Worm (Caenorhabditis elegans): ENCODE data around the gene F35C11.2.

Gene F35C11.2

DNA sequence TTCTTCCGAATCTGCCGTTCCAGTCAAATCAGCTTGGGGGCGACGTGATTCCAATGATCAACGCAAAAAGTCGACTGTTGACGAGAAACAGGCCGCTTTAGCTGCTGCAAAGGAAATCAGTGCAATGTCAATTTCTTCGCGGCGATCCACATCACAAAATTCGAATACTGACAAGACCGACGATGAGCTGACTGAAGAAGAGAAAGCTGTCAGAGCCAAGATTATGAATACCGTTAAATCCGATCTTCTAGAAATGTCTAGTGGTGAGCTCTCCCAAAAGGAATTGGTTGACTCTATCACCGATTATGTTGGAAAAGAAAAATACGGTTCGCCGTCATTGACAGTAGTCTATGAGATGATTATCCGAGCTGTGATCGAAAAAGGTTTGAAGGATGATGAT is 28.4 kb downstream of the F35C11.2 start:
- TF ChIP-seq pag-3 (tag; optimal IDR thresholded peaks at IDR 0.05; ENCODE audit: borderline replicate concordance, insufficient read depth) = no peak
- TF ChIP-seq nhr-28 (tag; optimal IDR thresholded peaks at IDR 0.05) = no peak
- no peak for TF ChIP-seq hpl-2 (GFP tag; optimal IDR thresholded peaks at IDR 0.05)
- TF ChIP-seq lin-35 (GFP tag; optimal IDR thresholded peaks at IDR 0.05) = no peak
- no peak for TF ChIP-seq xbp-1 (tag; optimal IDR thresholded peaks at IDR 0.05)
- TF ChIP-seq pax-3 (tag; optimal IDR thresholded peaks at IDR 0.05) = no peak
- TF ChIP-seq tlp-1 (tag; optimal IDR thresholded peaks at IDR 0.05) = no peak
- no peak for TF ChIP-seq nhr-20 (tag; optimal IDR thresholded peaks at IDR 0.05)

DNA sequence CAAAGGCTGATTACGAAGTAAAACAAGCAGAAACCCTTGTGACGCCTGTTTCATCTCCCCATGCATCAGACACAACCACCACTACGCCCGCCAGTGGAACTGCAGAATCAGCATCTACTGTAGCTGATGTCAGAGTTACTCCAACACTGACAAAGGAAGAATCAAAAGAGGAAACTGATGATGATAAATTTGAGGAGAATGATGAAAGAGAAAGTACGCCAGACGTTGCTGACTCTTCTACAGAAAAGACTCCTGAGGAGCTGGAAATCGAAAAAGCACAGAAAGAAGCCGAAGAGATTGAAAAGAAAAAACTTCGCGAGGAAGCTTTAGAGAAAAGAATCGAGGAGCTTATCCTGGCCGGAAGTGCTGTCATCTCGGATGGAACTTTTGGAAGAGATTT is 30.4 kb downstream of the F35C11.2 start:
- no peak for TF ChIP-seq zip-4 (GFP tag; optimal IDR thresholded peaks at IDR 0.05)
- no peak for TF ChIP-seq dsc-1 (tag; optimal IDR thresholded peaks at IDR 0.05)
- no peak for TF ChIP-seq sptf-1 (tag; optimal IDR thresholded peaks at IDR 0.05)
- TF ChIP-seq ets-5 (GFP tag; IDR thresholded peaks at IDR 0.05) = no peak
- no peak for TF ChIP-seq lin-14 (GFP tag; optimal IDR thresholded peaks at IDR 0.05)
- TF ChIP-seq nhr-76 (tag; optimal IDR thresholded peaks at IDR 0.05) = no peak
- TF ChIP-seq nhr-84 (tag; optimal IDR thresholded peaks at IDR 0.05) = no peak
- TF ChIP-seq unc-86 (tag; optimal IDR thresholded peaks at IDR 0.05) = no peak
- TF ChIP-seq ama-1 (optimal IDR thresholded peaks at IDR 0.05) = no peak
- TF ChIP-seq F16B12.6 (tag; optimal IDR thresholded peaks at IDR 0.05) = no peak
- no peak for TF ChIP-seq ceh-8 (GFP tag; optimal IDR thresholded peaks at IDR 0.05)
- TF ChIP-seq hlh-4 (tag; optimal IDR thresholded peaks at IDR 0.05) = no peak
- TF ChIP-seq nhr-77 (tag; optimal IDR thresholded peaks at IDR 0.05) = no peak
- TF ChIP-seq skn-1 (tag; optimal IDR thresholded peaks at IDR 0.05) = no peak
- TF ChIP-seq nhr-20 (tag; optimal IDR thresholded peaks at IDR 0.05) = no peak

DNA sequence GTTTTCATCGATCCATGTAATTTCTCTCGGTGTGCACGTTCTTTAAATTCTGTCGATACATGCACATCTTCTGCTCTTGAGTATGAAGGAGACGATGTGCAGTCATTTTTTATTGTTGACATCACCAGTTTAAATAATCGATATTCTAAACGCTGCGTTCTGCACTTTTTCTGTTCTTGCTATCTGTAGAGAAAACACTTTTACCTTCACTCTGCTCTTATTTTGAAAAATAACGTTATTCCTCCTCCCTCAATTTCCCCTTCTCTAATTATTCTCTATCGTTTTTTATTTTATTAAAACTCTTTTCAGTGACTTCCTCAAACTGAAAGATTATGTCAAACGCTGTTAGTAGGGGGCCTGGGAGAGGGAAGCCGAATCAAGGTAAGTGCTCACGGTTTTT is 31.7 kb downstream of the F35C11.2 start, which contains the start of gene ifg-1:
ifg-1 (plus strand) TSS at position 301 of the 400 bp plus-strand sequence.
- no peak for TF ChIP-seq mef-2 (tag; optimal IDR thresholded peaks at IDR 0.05)
- TF ChIP-seq mep-1 (tag; optimal IDR thresholded peaks at IDR 0.05) = no peak
- TF ChIP-seq blmp-1 (tag; optimal IDR thresholded peaks at IDR 0.05) = no peak
- TF ChIP-seq ztf-11 (tag; optimal IDR thresholded peaks at IDR 0.05) = no peak
- no peak for TF ChIP-seq efl-1 (optimal IDR thresholded peaks at IDR 0.05)
- no peak for TF ChIP-seq efl-1 (GFP tag; optimal IDR thresholded peaks at IDR 0.05 in 1 of 2)
- no peak for TF ChIP-seq unc-130 (tag; optimal IDR thresholded peaks at IDR 0.05)

DNA sequence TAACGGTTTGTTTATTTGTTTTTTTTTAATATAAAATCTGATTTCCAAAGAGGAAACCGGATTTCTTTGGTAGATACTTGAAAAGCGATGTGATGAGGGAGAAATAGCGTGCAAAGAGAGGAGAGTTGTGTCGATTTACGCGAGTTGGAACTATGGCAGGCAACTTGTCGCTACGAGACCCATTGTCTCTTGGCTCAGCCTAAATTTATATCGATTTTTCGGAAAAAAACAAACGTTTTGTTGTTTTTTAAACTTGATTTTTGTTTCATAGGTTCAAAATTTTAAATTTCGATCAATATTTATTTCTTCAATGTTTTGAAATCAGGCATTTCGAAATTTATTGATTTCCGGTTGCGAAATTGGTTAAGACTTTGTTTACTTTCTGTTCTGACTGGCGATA is 32.2 kb downstream of the F35C11.2 start, which contains the start of gene M110.3:
M110.3 (minus strand) TSS at position 184 of the 400 bp plus-strand sequence.
- peak; percentile 44 for TF ChIP-seq C04F5.9 (tag; optimal IDR thresholded peaks at IDR 0.05)
- peak; percentile 38 for TF ChIP-seq xbp-1 (tag; optimal IDR thresholded peaks at IDR 0.05)
- peak; percentile 47 for TF ChIP-seq zip-4 (GFP tag; optimal IDR thresholded peaks at IDR 0.05)
- no peak for TF ChIP-seq nhr-11 (tag; optimal IDR thresholded peaks at IDR 0.05)
- peak; percentile 64 for TF ChIP-seq snu-23 (GFP tag; optimal IDR thresholded peaks at IDR 0.05)
- TF ChIP-seq nhr-85 (tag) = peak; percentile 67
- TF ChIP-seq unc-86 (tag; optimal IDR thresholded peaks at IDR 0.05) = no peak
- peak; percentile 28 for TF ChIP-seq tbx-2 (tag; optimal IDR thresholded peaks at IDR 0.05)
- peak; percentile 48 for TF ChIP-seq mep-1 (tag; optimal IDR thresholded peaks at IDR 0.05)
- TF ChIP-seq unc-130 (tag; optimal IDR thresholded peaks at IDR 0.05) = no peak
- no peak for TF ChIP-seq sup-37 (GFP tag; optimal IDR thresholded peaks at IDR 0.05)
- TF ChIP-seq egl-13 (tag; optimal IDR thresholded peaks at IDR 0.05) = peak; percentile 14
- peak; percentile 43 for TF ChIP-seq rnt-1 (tag; optimal IDR thresholded peaks at IDR 0.05)
- no peak for TF ChIP-seq ets-5 (GFP tag; IDR thresholded peaks at IDR 0.05)
- peak; percentile 29 for TF ChIP-seq dsc-1 (tag; optimal IDR thresholded peaks at IDR 0.05)
- no peak for TF ChIP-seq ceh-8 (GFP tag; optimal IDR thresholded peaks at IDR 0.05)
- peak; percentile 71 for TF ChIP-seq pag-3 (tag; optimal IDR thresholded peaks at IDR 0.05; ENCODE audit: borderline replicate concordance, insufficient read depth)
- no peak for TF ChIP-seq elt-2 (tag; optimal IDR thresholded peaks at IDR 0.05)
- TF ChIP-seq snpc-4 (tag; optimal IDR thresholded peaks at IDR 0.05) = no peak
- TF ChIP-seq hpl-2 (GFP tag; optimal IDR thresholded peaks at IDR 0.05) = no peak
- no peak for TF ChIP-seq Y116A8C.19 (tag; optimal IDR thresholded peaks at IDR 0.05; ENCODE audit: borderline replicate concordance)
- TF ChIP-seq F16B12.6 (tag; optimal IDR thresholded peaks at IDR 0.05) = no peak
- TF ChIP-seq hlh-4 (tag; optimal IDR thresholded peaks at IDR 0.05) = no peak
- no peak for TF ChIP-seq lir-3 (tag; optimal IDR thresholded peaks at IDR 0.05; ENCODE audit: poor library complexity)
- TF ChIP-seq grh-1 (GFP tag; IDR thresholded peaks at IDR 0.05) = no peak
- no peak for TF ChIP-seq nhr-84 (tag; optimal IDR thresholded peaks at IDR 0.05)
- TF ChIP-seq fkh-8 (tag; optimal IDR thresholded peaks at IDR 0.05) = peak; percentile 19
- peak in 2 of 6 experiments; percentile 2 to 17 for TF ChIP-seq elt-3 (tag; optimal IDR thresholded peaks at IDR 0.05)
- TF ChIP-seq egl-27 (tag; optimal IDR thresholded peaks at IDR 0.05) = no peak
- TF ChIP-seq lin-39 (tag; optimal IDR thresholded peaks at IDR 0.05) = no peak
- no peak for TF ChIP-seq lin-13 (GFP tag; optimal IDR thresholded peaks at IDR 0.05)
- TF ChIP-seq blmp-1 (tag; optimal IDR thresholded peaks at IDR 0.05) = peak; percentile 64
